Fruit fly (Drosophila melanogaster): Measurements from ENCODE around the gene CG43220.

The CG43220 gene

dm6 chr2L:17477710-17478109 is 8.7 kb upstream of the CG43220 start, which contains the start of gene cass (continued):
- TF ChIP-seq nom (GFP tag; optimal IDR thresholded peaks at IDR 0.05) (no peak), Dbx (GFP tag; IDR thresholded peaks at IDR 0.05) (no peak; the same call in 2 of the 3 replicates), CG7987 (GFP tag; optimal IDR thresholded peaks at IDR 0.05) (no peak), CG10979 (tag; optimal IDR thresholded peaks at IDR 0.05) (no peak), CG9727 (GFP tag; optimal IDR thresholded peaks at IDR 0.05) (no peak), CG7963 (GFP tag; IDR thresholded peaks at IDR 0.05; ENCODE audit: partially characterized antibody) (peak; percentile 92), CG3065 (GFP tag; optimal IDR thresholded peaks at IDR 0.05) (no peak), CG7839 (tag; optimal IDR thresholded peaks at IDR 0.05) (no peak), jumu (GFP tag; optimal IDR thresholded peaks at IDR 0.05) (no peak), CG2678 (tag; optimal IDR thresholded peaks at IDR 0.05) (no peak), Elba2 (GFP tag; optimal IDR thresholded peaks at IDR 0.05) (peak; percentile 17), HmgD (GFP tag; optimal IDR thresholded peaks at IDR 0.05) (peak; percentile 18), ham (GFP tag; IDR thresholded peaks at IDR 0.05) (no peak), Awh (GFP tag; IDR thresholded peaks at IDR 0.05) (no peak), Usf (GFP tag; optimal IDR thresholded peaks at IDR 0.05) (no peak), sna (GFP tag; IDR thresholded peaks at IDR 0.05; ENCODE audit: partially characterized antibody) (peak; percentile 82), CG11723 (GFP tag; optimal IDR thresholded peaks at IDR 0.05) (no peak), ap (GFP tag; IDR thresholded peaks at IDR 0.05) (no peak), CG3281 (GFP tag; optimal IDR thresholded peaks at IDR 0.05) (no peak), aop (GFP tag; IDR thresholded peaks at IDR 0.05) (no peak), CG32767 (GFP tag; IDR thresholded peaks at IDR 0.05) (0 out of 2 replicates have a peak, but pooled peaks have one; percentile 17), fu2 (GFP tag; optimal IDR thresholded peaks at IDR 0.05) (no peak), trem (tag; optimal IDR thresholded peaks at IDR 0.05) (peak; percentile 82), dpn (GFP tag; optimal IDR thresholded peaks at IDR 0.05) (no peak), CG18011 (GFP tag; optimal IDR thresholded peaks at IDR 0.05) (no peak), CG17328 (GFP tag; IDR thresholded peaks at IDR 0.05) (no peak), Xrp1 (GFP tag; IDR thresholded peaks at IDR 0.05) (no peak), CG14667 (GFP tag; IDR thresholded peaks at IDR 0.05) (no peak), bbx (GFP tag; IDR thresholded peaks at IDR 0.05; ENCODE audit: partially characterized antibody) (peak; percentile 93), oc (tag; optimal IDR thresholded peaks at IDR 0.05) (no peak), NC2β (GFP tag; optimal IDR thresholded peaks at IDR 0.05) (no peak), nerfin-2 (GFP tag; IDR thresholded peaks at IDR 0.05; ENCODE audit: partially characterized antibody) (peak; percentile 65; the same call in 1 of the 2 replicates), danr (GFP tag; IDR thresholded peaks at IDR 0.05) (no peak), sd (tag; optimal IDR thresholded peaks at IDR 0.05) (peak; percentile 74), ssp (GFP tag; IDR thresholded peaks at IDR 0.05) (no peak), abd-A (tag; optimal IDR thresholded peaks at IDR 0.05) (no peak), CG8281 (tag; optimal IDR thresholded peaks at IDR 0.05) (no peak), gcm (GFP tag; optimal IDR thresholded peaks at IDR 0.05) (no peak), CG2120 (GFP tag; optimal IDR thresholded peaks at IDR 0.05) (no peak), CG13775 (GFP tag; optimal IDR thresholded peaks at IDR 0.05) (no peak), CG16779 (GFP tag; IDR thresholded peaks at IDR 0.05) (no peak), CG11504 (tag; optimal IDR thresholded peaks at IDR 0.05) (no peak), CG11696 (GFP tag; IDR thresholded peaks at IDR 0.05) (no peak), CG2199 (GFP tag; IDR thresholded peaks at IDR 0.05) (peak; percentile 29; the same call in 1 of the 3 replicates), CG8944 (GFP tag; optimal IDR thresholded peaks at IDR 0.05) (no peak), CG11695 (GFP tag; IDR thresholded peaks at IDR 0.05) (no peak), PHDP (tag; optimal IDR thresholded peaks at IDR 0.05) (no peak), CG32772 (GFP tag; IDR thresholded peaks at IDR 0.05) (no peak), CG15011 (GFP tag; optimal IDR thresholded peaks at IDR 0.05) (no peak), CG3407 (GFP tag; optimal IDR thresholded peaks at IDR 0.05) (no peak), NfI (GFP tag; optimal IDR thresholded peaks at IDR 0.05) (no peak)
